Worm (Caenorhabditis elegans) whole organism, young adult: ENCODE data around the gene vha-1.

Experiments used
- F37B4.10 ChIP-seq: fragments of 200-800 bp; sonication (Bioruptor generic); IDR thresholded peaks from 2 replicates; pipeline ENCODE4 v1.3.6; 2022; ENCODE audit warnings: missing genetic modification characterization, missing compliant biosample characterization
- nfyb-1 ChIP-seq: fragments of 200-800 bp; sonication (Bioruptor generic); IDR thresholded peaks from 2 replicates; pipeline ENCODE4 v1.3.6; 2022; ENCODE audit warnings: missing genetic modification reagents, missing genetic modification characterization, missing compliant biosample characterization
- xnd-1 ChIP-seq: sonication (generic microtip); optimal IDR thresholded peaks from 2 replicates; lab custom pipeline; 2016; ENCODE audit warnings: missing genotype, missing genetic modification reagents, missing genetic modification characterization, missing compliant biosample characterization

DNA sequence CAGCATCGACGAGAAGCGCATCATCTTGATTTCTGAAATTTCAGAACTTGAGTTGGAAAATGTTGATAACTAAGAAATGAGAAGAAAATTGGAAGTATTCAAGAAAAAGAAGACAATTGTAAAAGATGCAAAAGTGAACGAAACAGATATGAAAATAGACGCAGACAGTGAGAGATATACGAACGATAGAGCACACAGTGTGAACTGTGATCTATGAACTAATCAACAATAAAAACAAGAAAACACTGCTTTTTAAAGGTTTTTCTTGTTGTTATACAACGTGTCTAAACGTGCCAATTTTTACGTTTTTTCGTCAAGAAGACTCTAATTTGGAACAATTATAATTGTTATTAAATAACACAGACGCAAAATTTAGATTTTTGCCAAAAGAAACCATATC, 28.2 kb upstream of the vha-1 start, which contains the start of gene ech-6:
- TF ChIP-seq xnd-1 (tag; lab: Kevin White, UChicago), result no peak
- no peak for TF ChIP-seq nfyb-1 (GFP tag; lab: Robert Waterston, UW)
- TF ChIP-seq F37B4.10 (GFP tag; lab: Robert Waterston, UW), result no peak
